Fruit fly (Drosophila melanogaster) whole organism, adult: ENCODE data around the gene strat.

ENCODE experiments used
- CG11617 ChIP-seq: fragments of 200-800 bp; sonication (Bioruptor generic); optimal IDR thresholded peaks from 2 replicates; lab custom pipeline; 2017; ENCODE audit warnings: mild to moderate bottlenecking, missing biosample characterization, missing genetic modification reagents, missing genetic modification characterization
- CG12768 ChIP-seq: fragments of 200-800 bp; sonication (Bioruptor generic); optimal IDR thresholded peaks from 2 replicates; lab custom pipeline; 2017; ENCODE audit warnings: missing biosample characterization, missing genetic modification characterization, mild to moderate bottlenecking, moderate library complexity, missing genetic modification reagents
- CG14711 ChIP-seq: fragments of 200-800 bp; sonication (Bioruptor generic); optimal IDR thresholded peaks from 2 replicates; lab custom pipeline; 2018; ENCODE audit warnings: missing biosample characterization, mild to moderate bottlenecking, missing genetic modification characterization, moderate library complexity
- CG1620 ChIP-seq: fragments of 200-800 bp; sonication (Bioruptor generic); optimal IDR thresholded peaks from 2 replicates; lab custom pipeline; 2016; ENCODE audit warnings: missing biosample characterization, missing genetic modification characterization
- CG33017 ChIP-seq: fragments of 200-800 bp; sonication (Bioruptor generic); optimal IDR thresholded peaks from 2 replicates; lab custom pipeline; 2018; ENCODE audit warnings: missing biosample characterization, mild to moderate bottlenecking, missing genetic modification characterization, moderate library complexity
- CG5204 ChIP-seq: fragments of 200-800 bp; sonication (Bioruptor generic); optimal IDR thresholded peaks from 2 replicates; lab custom pipeline; 2016; ENCODE audit warnings: missing biosample characterization, missing genetic modification characterization
- CG7045 ChIP-seq: fragments of 200-800 bp; sonication (Bioruptor generic); optimal IDR thresholded peaks from 2 replicates; lab custom pipeline; 2017; ENCODE audit warnings: missing biosample characterization, mild to moderate bottlenecking, missing genetic modification characterization
- CG7101 ChIP-seq: fragments of 200-800 bp; sonication (Bioruptor generic); optimal IDR thresholded peaks from 2 replicates; lab custom pipeline; 2018; ENCODE audit warnings: missing biosample characterization, mild to moderate bottlenecking, missing genetic modification characterization, moderate library complexity
- Clk ChIP-seq: fragments of 200-800 bp; sonication (Bioruptor generic); optimal IDR thresholded peaks from 2 replicates; lab custom pipeline; 2017; ENCODE audit warnings: missing biosample characterization, missing genetic modification characterization
- Crg-1 ChIP-seq: fragments of 200-800 bp; sonication (Bioruptor generic); optimal IDR thresholded peaks from 2 replicates; lab custom pipeline; 2016; ENCODE audit warnings: missing biosample characterization, missing genetic modification characterization
- Hr96 ChIP-seq: fragments of 200-800 bp; sonication (Bioruptor generic); optimal IDR thresholded peaks from 2 replicates; lab custom pipeline; 2016; ENCODE audit warnings: missing biosample characterization, missing genetic modification characterization
- Mnt ChIP-seq: fragments of 200-800 bp; sonication (Bioruptor generic); optimal IDR thresholded peaks from 2 replicates; lab custom pipeline; 2016; ENCODE audit warnings: missing biosample characterization, mild to moderate bottlenecking, missing genetic modification characterization
- bab1 ChIP-seq: fragments of 200-800 bp; sonication (Bioruptor generic); optimal IDR thresholded peaks from 3 replicates; lab custom pipeline; 2019; ENCODE audit warnings: missing biosample characterization, mild to moderate bottlenecking, missing genetic modification characterization, moderate library complexity
- cic ChIP-seq: fragments of 200-800 bp; sonication (Bioruptor generic); optimal IDR thresholded peaks from 2 replicates; lab custom pipeline; 2017; ENCODE audit warnings: missing biosample characterization, mild to moderate bottlenecking, missing genetic modification characterization, moderate library complexity
- cnc ChIP-seq, 2 experiments: fragments of >200 bp; optimal IDR thresholded peaks; 2 replicates each; lab custom pipeline; 2017
- kay ChIP-seq: fragments of 200-800 bp; sonication (Bioruptor generic); peaks from one replicate; lab custom pipeline; 2016; ENCODE audit warnings: missing biosample characterization, missing genetic modification characterization, borderline replicate concordance
- ovo ChIP-seq: fragments of 200-800 bp; sonication (Bioruptor generic); optimal IDR thresholded peaks from 2 replicates; lab custom pipeline; 2016; ENCODE audit warnings: missing biosample characterization, missing genetic modification characterization
- pad ChIP-seq: fragments of 200-800 bp; sonication (Bioruptor generic); optimal IDR thresholded peaks from 3 replicates; lab custom pipeline; 2017; ENCODE audit warnings: missing biosample characterization, missing genetic modification characterization, mild to moderate bottlenecking, moderate library complexity, missing genetic modification reagents
- tj ChIP-seq: fragments of 200-800 bp; sonication (Bioruptor generic); optimal IDR thresholded peaks from 3 replicates; lab custom pipeline; 2017; ENCODE audit warnings: missing biosample characterization, mild to moderate bottlenecking, missing genetic modification characterization, moderate library complexity
- toe ChIP-seq: fragments of 200-800 bp; sonication (Bioruptor generic); optimal IDR thresholded peaks from 2 replicates; lab custom pipeline; 2016; ENCODE audit warnings: missing biosample characterization, missing genetic modification characterization

Gene strat

dm6 chr2L:8351864-8352263 is 31.7 kb downstream of the strat start, which contains the start of gene Mur29B:
Mur29B (plus strand) TSS chr2L:8352187.
- TF ChIP-seq toe (GFP tag; lab: Kevin White, UChicago), result no peak
- peak; percentile 65 for TF ChIP-seq kay

- TF ChIP-seq kay, result peak; percentile 38
- TF ChIP-seq CG1620, result no peak
These were observed 35.3 kb downstream of the strat start for dm6 chr2L:8355419-8355818.

dm6 chr2L:8361204-8361952 is 41.2 kb downstream of the strat start:
- peak; percentile 21 for TF ChIP-seq CG7045 (GFP tag; lab: Kevin White, UChicago)
- TF ChIP-seq CG5204 (GFP tag; lab: Kevin White, UChicago), result peak; percentile 49
- peak; percentile 12 for TF ChIP-seq CG12768
- TF ChIP-seq bab1 (GFP tag; lab: Kevin White, UChicago), result peak; percentile 87
- TF ChIP-seq ovo (GFP tag; lab: Kevin White, UChicago), result peak; percentile 9
- peak; percentile 68 for TF ChIP-seq CG11617 (GFP tag; lab: Kevin White, UChicago)
- peak; percentile 9 for TF ChIP-seq cic (GFP tag; lab: Kevin White, UChicago)
- TF ChIP-seq Hr96 (GFP tag; lab: Kevin White, UChicago), result peak; percentile 3
- no peak for TF ChIP-seq CG1620
- TF ChIP-seq kay, result no peak
- TF ChIP-seq CG33017 (tag; lab: Kevin White, UChicago), result peak; percentile 34
- peak; percentile 75 for TF ChIP-seq pad
- TF ChIP-seq tj (GFP tag; lab: Kevin White, UChicago), result peak; percentile 34
- no peak for TF ChIP-seq Clk (GFP tag; lab: Kevin White, UChicago)
- TF ChIP-seq CG14711, result peak; percentile 9
- peak; percentile 64 for TF ChIP-seq CG7101
- peak; percentile 54 for TF ChIP-seq Crg-1 (GFP tag; lab: Kevin White, UChicago)
- TF ChIP-seq toe (GFP tag; lab: Kevin White, UChicago), result peak; percentile 40
- TF ChIP-seq Mnt (GFP tag; lab: Kevin White, UChicago), result peak; percentile 67
- TF ChIP-seq cnc (optimal IDR thresholded peaks at IDR 0.05; lab: Kevin White, UChicago), result no peak

dm6 chr2L:8362273-8362954 is 42.3 kb downstream of the strat start, which contains the start of gene CG7627:
CG7627 (minus strand) TSS chr2L:8362469.
- TF ChIP-seq bab1 (GFP tag; lab: Kevin White, UChicago) (peak; percentile 66), CG14711 (peak; percentile 60), CG7101 (peak; percentile 79), CG1620 (peak; percentile 64), CG12768 (peak; percentile 73), cnc (optimal IDR thresholded peaks at IDR 0.05; lab: Kevin White, UChicago) (no peak), cic (GFP tag; lab: Kevin White, UChicago) (peak; percentile 76), Mnt (GFP tag; lab: Kevin White, UChicago) (peak; percentile 82), CG11617 (GFP tag; lab: Kevin White, UChicago) (peak; percentile 81), kay (peak; percentile 72), Clk (GFP tag; lab: Kevin White, UChicago) (peak; percentile 54), CG33017 (tag; lab: Kevin White, UChicago) (peak; percentile 39), toe (GFP tag; lab: Kevin White, UChicago) (peak; percentile 69), CG5204 (GFP tag; lab: Kevin White, UChicago) (peak; percentile 65), Hr96 (GFP tag; lab: Kevin White, UChicago) (peak; percentile 85), pad (peak; percentile 54), CG7045 (GFP tag; lab: Kevin White, UChicago) (peak; percentile 69), Crg-1 (GFP tag; lab: Kevin White, UChicago) (peak; percentile 62), ovo (GFP tag; lab: Kevin White, UChicago) (peak; percentile 24), tj (GFP tag; lab: Kevin White, UChicago) (no peak)

- TF ChIP-seq toe (GFP tag; lab: Kevin White, UChicago) (no peak), Mnt (GFP tag; lab: Kevin White, UChicago) (no peak), CG11617 (GFP tag; lab: Kevin White, UChicago) (peak; percentile 48), CG5204 (GFP tag; lab: Kevin White, UChicago) (no peak), pad (peak; percentile 6)
These were observed 42.8 kb downstream of the strat start for dm6 chr2L:8362955-8363285.

dm6 chr2L:8364006-8364956 is 44.2 kb downstream of the strat start, which contains the start of the genes RpS13 and CSN8:
RpS13 (minus strand) TSS chr2L:8364662.
CSN8 (plus strand) TSS chr2L:8364855.
- TF ChIP-seq bab1 (GFP tag; lab: Kevin White, UChicago) (peak; percentile 51), cic (GFP tag; lab: Kevin White, UChicago) (peak; percentile 37), pad (peak; percentile 37), kay (no peak), CG1620 (peak; percentile 28), tj (GFP tag; lab: Kevin White, UChicago) (no peak), CG11617 (GFP tag; lab: Kevin White, UChicago) (peak; percentile 46), CG7101 (peak; percentile 46), Mnt (GFP tag; lab: Kevin White, UChicago) (peak; percentile 96), ovo (GFP tag; lab: Kevin White, UChicago) (no peak), Hr96 (GFP tag; lab: Kevin White, UChicago) (peak; percentile 19), toe (GFP tag; lab: Kevin White, UChicago) (peak; percentile 54), CG14711 (peak; percentile 72), CG5204 (GFP tag; lab: Kevin White, UChicago) (no peak)
